Fruit fly (Drosophila melanogaster) whole organism, embryonic: ENCODE data around the gene CG15696.

Source experiments
- CG10209 ChIP-seq: fragments of 200-800 bp; sonication (Bioruptor generic); optimal IDR thresholded peaks from 3 replicates; lab custom pipeline; 2017; ENCODE audit warnings: missing biosample characterization, mild to moderate bottlenecking, missing genetic modification characterization, missing genetic modification reagents
- CG10267 ChIP-seq: fragments of 200-800 bp; sonication (Bioruptor generic); optimal IDR thresholded peaks from 2 replicates; lab custom pipeline; 2018; ENCODE audit warnings: missing biosample characterization, mild to moderate bottlenecking, missing genetic modification characterization, moderate library complexity
- CG10565 ChIP-seq: fragments of 200-800 bp; sonication (Bioruptor generic); optimal IDR thresholded peaks from 3 replicates; lab custom pipeline; 2016; ENCODE audit warnings: missing biosample characterization, mild to moderate bottlenecking, missing genetic modification characterization
- CG11723 ChIP-seq: fragments of 200-800 bp; sonication (Bioruptor generic); optimal IDR thresholded peaks from 2 replicates; lab custom pipeline; 2017; ENCODE audit warnings: missing biosample characterization, mild to moderate bottlenecking, missing genetic modification characterization
- CG12236 ChIP-seq: fragments of 200-800 bp; sonication (Bioruptor generic); optimal IDR thresholded peaks from 2 replicates; lab custom pipeline; 2016; ENCODE audit warnings: missing biosample characterization, missing genetic modification characterization
- CG12391 ChIP-seq: fragments of 200-800 bp; sonication (Bioruptor generic); optimal IDR thresholded peaks from 3 replicates; lab custom pipeline; 2018; ENCODE audit warnings: missing biosample characterization, mild to moderate bottlenecking, missing genetic modification characterization, moderate library complexity
- CG12659 ChIP-seq: fragments of 200-800 bp; sonication (Bioruptor generic); optimal IDR thresholded peaks from 3 replicates; lab custom pipeline; 2017; ENCODE audit warnings: mild to moderate bottlenecking, missing biosample characterization, missing genetic modification reagents, missing genetic modification characterization
- CG13123 ChIP-seq: fragments of 200-800 bp; sonication (Bioruptor generic); optimal IDR thresholded peaks from 2 replicates; lab custom pipeline; 2016; ENCODE audit warnings: missing biosample characterization, missing genetic modification characterization
- CG15011 ChIP-seq: fragments of 200-800 bp; sonication (Bioruptor generic); optimal IDR thresholded peaks from 3 replicates; lab custom pipeline; 2018; ENCODE audit warnings: missing biosample characterization, mild to moderate bottlenecking, missing genetic modification characterization
- CG18262 ChIP-seq: fragments of 200-800 bp; optimal IDR thresholded peaks from 3 replicates; lab custom pipeline; 2019; ENCODE audit warnings: missing biosample characterization, mild to moderate bottlenecking, missing genetic modification characterization, moderate library complexity
- CG1832 ChIP-seq: fragments of 200-800 bp; sonication (Bioruptor generic); optimal IDR thresholded peaks from 2 replicates; lab custom pipeline; 2017; ENCODE audit warnings: missing biosample characterization, mild to moderate bottlenecking, missing genetic modification characterization, inconsistent platforms
- CG18476 ChIP-seq: fragments of 200-800 bp; sonication (Bioruptor generic); optimal IDR thresholded peaks from 2 replicates; lab custom pipeline; 2016; ENCODE audit warnings: missing biosample characterization, mild to moderate bottlenecking, missing genetic modification characterization
- CG2712 ChIP-seq: fragments of 200-800 bp; optimal IDR thresholded peaks from 3 replicates; lab custom pipeline; 2019; ENCODE audit warnings: missing biosample characterization, mild to moderate bottlenecking, missing genetic modification characterization, moderate library complexity
- CG30431 ChIP-seq: fragments of 200-800 bp; sonication (Bioruptor generic); optimal IDR thresholded peaks from 2 replicates; lab custom pipeline; 2017; ENCODE audit warnings: missing biosample characterization, missing genetic modification characterization
- CG3838 ChIP-seq: fragments of 200-800 bp; sonication (Bioruptor generic); optimal IDR thresholded peaks from 3 replicates; lab custom pipeline; 2016; ENCODE audit warnings: missing biosample characterization, missing genetic modification characterization
- CG3847 ChIP-seq: fragments of 200-800 bp; sonication (Bioruptor generic); IDR thresholded peaks from 2 replicates; pipeline ENCODE4 v1.3.6; 2022; ENCODE audit warnings: missing biosample characterization, missing genetic modification characterization
- CG42726 ChIP-seq: fragments of 200-800 bp; sonication (Bioruptor generic); IDR thresholded peaks from 2 replicates; pipeline ENCODE4 v1.3.6; 2022; ENCODE audit warnings: missing biosample characterization, missing genetic modification characterization; ENCODE audit not compliant: partially characterized antibody
- CG5245 ChIP-seq: fragments of 200-800 bp; sonication (Bioruptor generic); optimal IDR thresholded peaks from 3 replicates; lab custom pipeline; 2016; ENCODE audit warnings: missing biosample characterization, missing genetic modification characterization
- CG6854 ChIP-seq: fragments of 200-800 bp; sonication (Bioruptor generic); optimal IDR thresholded peaks from 3 replicates; lab custom pipeline; 2017; ENCODE audit warnings: missing biosample characterization, mild to moderate bottlenecking, missing genetic modification characterization
- CG7745 ChIP-seq: fragments of 200-800 bp; sonication (Bioruptor generic); optimal IDR thresholded peaks from 2 replicates; lab custom pipeline; 2018; ENCODE audit warnings: missing biosample characterization, mild to moderate bottlenecking, missing genetic modification characterization, moderate library complexity
- CG8290 ChIP-seq, 3 experiments: fragments of 200-800 bp; sonication (Bioruptor generic); optimal IDR thresholded peaks; 2 replicates each; lab custom pipeline; 2016 to 2019; ENCODE audit warnings: missing biosample characterization in 3 of 3, missing genetic modification characterization in 3 of 3, mild to moderate bottlenecking in 2 of 3, moderate library complexity in 1 of 3
- Camta ChIP-seq: fragments of 200-800 bp; sonication (Bioruptor generic); optimal IDR thresholded peaks from 2 replicates; lab custom pipeline; 2016; ENCODE audit warnings: missing biosample characterization, missing genetic modification characterization
- D19B ChIP-seq: fragments of 200-800 bp; sonication (Bioruptor generic); optimal IDR thresholded peaks from 2 replicates; lab custom pipeline; 2017; ENCODE audit warnings: missing biosample characterization, mild to moderate bottlenecking, missing genetic modification characterization
- E2f1 ChIP-seq: fragments of 200-800 bp; sonication (Bioruptor generic); IDR thresholded peaks from 2 replicates; pipeline ENCODE4 v1.3.6; 2022; ENCODE audit warnings: missing biosample characterization, missing genetic modification characterization
- Gug ChIP-seq: fragments of 200-800 bp; sonication (Bioruptor generic); IDR thresholded peaks from 4 replicates; pipeline ENCODE4 v1.3.6; 2022; ENCODE audit warnings: missing biosample characterization, missing genetic modification characterization
- Hey ChIP-seq: fragments of 200-800 bp; sonication (Bioruptor generic); optimal IDR thresholded peaks from 3 replicates; lab custom pipeline; 2018; ENCODE audit warnings: missing biosample characterization, mild to moderate bottlenecking, missing genetic modification characterization
- Hr3 ChIP-seq: fragments of 200-800 bp; sonication (Bioruptor generic); optimal IDR thresholded peaks from 3 replicates; lab custom pipeline; 2016; ENCODE audit warnings: missing biosample characterization, missing genetic modification characterization
- Optix ChIP-seq: fragments of 200-800 bp; sonication (Bioruptor generic); IDR thresholded peaks from 3 replicates; pipeline ENCODE4 v1.3.6; 2022; ENCODE audit warnings: missing biosample characterization, missing genetic modification characterization
- ato ChIP-seq: fragments of 200-800 bp; sonication (Bioruptor generic); IDR thresholded peaks from 2 replicates; pipeline ENCODE4 v1.3.6; 2022; ENCODE audit warnings: missing biosample characterization, missing genetic modification characterization; ENCODE audit not compliant: partially characterized antibody
- az2 ChIP-seq: fragments of 200-800 bp; sonication (Bioruptor generic); optimal IDR thresholded peaks from 3 replicates; lab custom pipeline; 2016; ENCODE audit warnings: missing biosample characterization, missing genetic modification characterization
- bbx ChIP-seq: fragments of 200-800 bp; sonication (Bioruptor generic); IDR thresholded peaks from 2 replicates; pipeline ENCODE4 v1.3.6; 2022; ENCODE audit warnings: missing biosample characterization, missing genetic modification characterization; ENCODE audit not compliant: partially characterized antibody
- bowl ChIP-seq: fragments of 200-800 bp; sonication (Bioruptor generic); IDR thresholded peaks from 2 replicates; pipeline ENCODE4 v1.3.6; 2022; ENCODE audit warnings: missing biosample characterization, missing genetic modification characterization
- chinmo ChIP-seq: fragments of 200-800 bp; sonication (Bioruptor generic); IDR thresholded peaks from 4 replicates; pipeline ENCODE4 v1.3.6; 2022; ENCODE audit warnings: missing biosample characterization, missing genetic modification characterization; ENCODE audit not compliant: partially characterized antibody
- en ChIP-seq: fragments of 200-800 bp; sonication (Bioruptor generic); optimal IDR thresholded peaks from 2 replicates; lab custom pipeline; 2016; ENCODE audit warnings: missing biosample characterization, missing genetic modification characterization
- esg ChIP-seq: fragments of 200-800 bp; sonication (Bioruptor generic); conservative IDR thresholded peaks from 2 replicates; pipeline ENCODE4 v1.3.6; 2022; ENCODE audit warnings: missing biosample characterization, missing genetic modification characterization
- ftz-f1 ChIP-seq: fragments of 200-800 bp; sonication (Bioruptor generic); optimal IDR thresholded peaks from 2 replicates; lab custom pipeline; 2016; ENCODE audit warnings: missing biosample characterization, missing genetic modification characterization
- hth ChIP-seq: fragments of >200 bp; optimal IDR thresholded peaks from 2 replicates; lab custom pipeline; 2017; ENCODE audit warnings: inconsistent platforms
- kah ChIP-seq: fragments of 200-800 bp; sonication (Bioruptor generic); optimal IDR thresholded peaks from 2 replicates; lab custom pipeline; 2018; ENCODE audit warnings: missing biosample characterization, mild to moderate bottlenecking, missing genetic modification characterization
- maf-S ChIP-seq: fragments of 200-800 bp; sonication (Bioruptor generic); optimal IDR thresholded peaks from 2 replicates; lab custom pipeline; 2016; ENCODE audit warnings: missing biosample characterization, missing genetic modification characterization
- nau ChIP-seq: fragments of 200-800 bp; sonication (Bioruptor generic); optimal IDR thresholded peaks from 3 replicates; lab custom pipeline; 2017; ENCODE audit warnings: missing biosample characterization, mild to moderate bottlenecking, missing genetic modification characterization, missing genetic modification reagents
- pita ChIP-seq: fragments of 200-800 bp; sonication (Bioruptor generic); optimal IDR thresholded peaks from 2 replicates; lab custom pipeline; 2017; ENCODE audit warnings: missing biosample characterization, mild to moderate bottlenecking, missing genetic modification characterization
- ro ChIP-seq: fragments of 200-800 bp; sonication (Bioruptor generic); IDR thresholded peaks from 2 replicates; pipeline ENCODE4 v1.3.6; 2022; ENCODE audit warnings: missing biosample characterization, missing genetic modification characterization
- scrt ChIP-seq: fragments of 200-800 bp; sonication (Bioruptor generic); optimal IDR thresholded peaks from 2 replicates; lab custom pipeline; 2018; ENCODE audit warnings: missing biosample characterization, mild to moderate bottlenecking, missing genetic modification characterization, moderate library complexity
- sqz ChIP-seq: fragments of 200-800 bp; sonication (Bioruptor generic); optimal IDR thresholded peaks from 3 replicates; lab custom pipeline; 2018; ENCODE audit warnings: missing biosample characterization, mild to moderate bottlenecking, missing genetic modification characterization
- trh ChIP-seq: fragments of 200-800 bp; sonication (Bioruptor generic); optimal IDR thresholded peaks from 2 replicates; lab custom pipeline; 2016; ENCODE audit warnings: missing biosample characterization, missing genetic modification characterization
- twi ChIP-seq: fragments of 200-800 bp; optimal IDR thresholded peaks from 2 replicates; lab custom pipeline; 2019; ENCODE audit warnings: missing biosample characterization, mild to moderate bottlenecking, missing genetic modification characterization, moderate library complexity
- vvl ChIP-seq: fragments of 200-800 bp; sonication (Bioruptor generic); IDR thresholded peaks from 2 replicates; pipeline ENCODE4 v1.3.6; 2022; ENCODE audit warnings: missing biosample characterization, missing genetic modification characterization
- z ChIP-seq: fragments of 200-800 bp; sonication (Bioruptor generic); IDR thresholded peaks from 3 replicates; pipeline ENCODE4 v1.3.6; 2022; ENCODE audit warnings: missing biosample characterization, missing genetic modification characterization
- zen ChIP-seq: fragments of 200-800 bp; sonication (Bioruptor generic); optimal IDR thresholded peaks from 3 replicates; lab custom pipeline; 2018; ENCODE audit warnings: missing biosample characterization, mild to moderate bottlenecking, missing genetic modification characterization, moderate library complexity

CG15696 gene

DNA sequence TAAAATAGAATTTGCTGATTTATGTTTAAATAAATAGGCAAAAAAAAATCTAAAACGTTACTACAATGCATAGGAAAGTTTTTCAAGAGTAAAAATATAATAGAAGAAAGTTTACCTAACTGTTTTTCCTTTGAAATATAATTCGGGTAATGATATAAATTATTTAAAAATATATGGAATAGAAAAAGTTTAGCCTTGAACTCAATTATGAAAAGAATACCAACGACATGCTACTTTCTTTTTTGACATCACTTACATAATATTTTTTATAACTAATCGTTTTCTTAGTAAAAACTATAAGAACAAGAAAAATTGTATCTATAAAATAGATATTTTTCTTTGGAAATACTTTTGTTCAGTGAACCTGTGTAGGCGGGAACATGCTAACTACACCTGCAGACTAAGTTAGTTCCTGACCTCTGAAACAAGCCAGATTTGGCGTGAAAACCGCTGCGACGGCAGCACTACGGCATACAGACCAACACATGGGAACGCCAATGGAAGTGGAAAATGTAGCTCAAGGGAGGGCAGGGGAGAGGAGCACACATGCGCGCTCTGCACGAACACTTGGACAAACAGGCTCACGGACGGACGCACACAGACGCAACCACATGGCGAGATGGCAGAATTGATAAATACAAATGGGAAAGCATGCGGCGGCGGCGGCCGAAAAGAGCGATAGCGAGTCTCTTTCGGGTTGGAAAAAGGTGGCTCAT is 17.3 kb upstream of the CG15696 start (continued):
- TF ChIP-seq CG8290 (GFP tag; optimal IDR thresholded peaks at IDR 0.05; lab: Kevin White, UChicago) (no peak), CG8290 (tag; optimal IDR thresholded peaks at IDR 0.05; lab: Kevin White, UChicago) (peak in 1 of 2 experiments; percentile 86), en (no peak), CG6854 (GFP tag; lab: Kevin White, UChicago) (no peak), esg (peak; percentile 27), CG7745 (tag; lab: Kevin White, UChicago) (no peak), CG42726 (GFP tag; lab: Robert Waterston, UW) (no peak), CG18262 (tag; lab: Kevin White, UChicago) (peak; percentile 57), chinmo (GFP tag; lab: Robert Waterston, UW) (peak; percentile 92), CG10267 (tag; lab: Kevin White, UChicago) (peak; percentile 12), CG3847 (GFP tag; lab: Robert Waterston, UW) (0 out of 2 replicates have a peak, but pooled peaks have one; percentile 18), Hey (tag; lab: Kevin White, UChicago) (peak; percentile 46), az2 (GFP tag; lab: Kevin White, UChicago) (peak; percentile 20), vvl (GFP tag; lab: Robert Waterston, UW) (0 out of 2 replicates have a peak, but pooled peaks have one; percentile 28), bowl (GFP tag; lab: Robert Waterston, UW) (no peak), ftz-f1 (peak; percentile 80), CG2712 (tag; lab: Kevin White, UChicago) (peak; percentile 36), CG3838 (no peak), hth (lab: Kevin White, UChicago) (no peak), CG18476 (GFP tag; lab: Kevin White, UChicago) (no peak), CG13123 (no peak), z (GFP tag; lab: Robert Waterston, UW) (0 out of 3 replicates have a peak, but pooled peaks have one; percentile 5), twi (peak; percentile 98), bbx (GFP tag; lab: Robert Waterston, UW) (peak; percentile 50; the same call in 1 of the 2 replicates)

DNA sequence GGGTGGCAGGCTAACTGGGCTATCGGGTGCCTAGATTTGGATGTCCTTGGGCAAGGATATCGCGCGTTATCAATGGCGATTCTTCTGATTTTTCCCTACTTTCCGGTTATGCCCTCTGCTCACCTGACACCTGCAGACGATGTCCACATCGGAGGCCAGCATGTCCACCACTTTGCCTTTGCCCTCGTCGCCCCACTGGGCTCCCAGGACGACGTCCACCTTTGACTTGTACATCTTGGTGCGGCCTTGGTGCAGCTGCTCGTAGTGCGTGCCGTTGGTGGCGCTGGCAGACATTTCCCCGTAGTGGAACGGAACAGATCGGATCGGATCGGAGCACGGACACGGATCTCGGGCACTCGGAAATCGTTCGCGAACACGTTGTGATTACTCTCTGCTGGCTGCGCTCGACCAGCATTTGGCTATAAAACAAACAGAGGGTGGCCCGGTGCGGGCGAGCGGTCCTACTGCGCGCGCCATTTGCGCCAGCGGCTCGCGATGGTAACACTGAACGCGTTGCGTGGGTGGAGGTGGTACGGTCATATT is 16.6 kb upstream of the CG15696 start, which contains the start of gene Adss:
Gene Adss, minus strand, starts transcription at position 428 of the 543 bp plus-strand sequence.
- TF ChIP-seq D19B (GFP tag; lab: Kevin White, UChicago) = no peak
- peak; percentile 35; the same call in 1 of the 4 replicates for TF ChIP-seq Gug (GFP tag; lab: Robert Waterston, UW)
- no peak for TF ChIP-seq ro (GFP tag; lab: Robert Waterston, UW)
- TF ChIP-seq CG1832 = no peak
- TF ChIP-seq Hr3 = no peak
- TF ChIP-seq CG15011 (GFP tag; lab: Kevin White, UChicago) = no peak
- no peak for TF ChIP-seq nau (GFP tag; lab: Kevin White, UChicago)
- peak; percentile 4 for TF ChIP-seq maf-S (GFP tag; lab: Kevin White, UChicago)
- no peak for TF ChIP-seq pita (GFP tag; lab: Kevin White, UChicago)
- no peak for TF ChIP-seq CG11723 (GFP tag; lab: Kevin White, UChicago)
- no peak for TF ChIP-seq CG30431
- no peak for TF ChIP-seq CG12236
- TF ChIP-seq Optix (GFP tag; lab: Robert Waterston, UW) = no peak
- TF ChIP-seq CG10565 (GFP tag; lab: Kevin White, UChicago) = no peak
- TF ChIP-seq trh (GFP tag; lab: Kevin White, UChicago) = no peak
- TF ChIP-seq CG5245 (GFP tag; lab: Kevin White, UChicago) = no peak
- no peak for TF ChIP-seq ato (GFP tag; lab: Robert Waterston, UW)
- peak; percentile 22; the same call in 1 of the 2 replicates for TF ChIP-seq E2f1 (GFP tag; lab: Robert Waterston, UW)
- TF ChIP-seq scrt (GFP tag; lab: Kevin White, UChicago) = no peak
- TF ChIP-seq Camta (GFP tag; lab: Kevin White, UChicago) = peak; percentile 15
- no peak for TF ChIP-seq zen (tag; lab: Kevin White, UChicago)
- TF ChIP-seq CG10209 (GFP tag; lab: Kevin White, UChicago) = no peak
- peak; percentile 19 for TF ChIP-seq kah (GFP tag; lab: Kevin White, UChicago)
- no peak for TF ChIP-seq sqz (GFP tag; lab: Kevin White, UChicago)
- TF ChIP-seq CG12659 (GFP tag; lab: Kevin White, UChicago) = peak; percentile 75
- TF ChIP-seq CG12391 (tag; lab: Kevin White, UChicago) = peak; percentile 29
